Fruit fly (Drosophila melanogaster): ENCODE data around the gene CG7099.
A peak's percentile ranks its signal among the peaks of the same experiment; 100 is the strongest.

The CG7099 gene

dm6 chr2L:13394903-13395302 lies 7.5 kb downstream of the CG7099 start, which contains the start of gene RpL24 (continued):
- TF ChIP-seq Taf1 (GFP tag; IDR thresholded peaks at IDR 0.05): peak; percentile 53; the same call in 1 of the 2 replicates
- TF ChIP-seq Jarid2 (GFP tag; optimal IDR thresholded peaks at IDR 0.05): peak; percentile 80
- no peak for TF ChIP-seq gt (GFP tag; IDR thresholded peaks at IDR 0.05)
- peak; percentile 95 for TF ChIP-seq Asciz (GFP tag; optimal IDR thresholded peaks at IDR 0.05)
- peak; percentile 90 for TF ChIP-seq Rx (GFP tag; IDR thresholded peaks at IDR 0.05)
- peak; percentile 90 for TF ChIP-seq pb (GFP tag; optimal IDR thresholded peaks at IDR 0.05)
- peak; percentile 76; the same call in 1 of the 2 replicates for TF ChIP-seq Ada2b (GFP tag; IDR thresholded peaks at IDR 0.05)
- peak; percentile 85 for TF ChIP-seq CG1603 (tag; optimal IDR thresholded peaks at IDR 0.05)
- peak; percentile 80 for TF ChIP-seq dmrt99B (tag; optimal IDR thresholded peaks at IDR 0.05)
- peak; percentile 90 for TF ChIP-seq CG15011 (GFP tag; optimal IDR thresholded peaks at IDR 0.05)
- no peak for TF ChIP-seq Abd-B (GFP tag; optimal IDR thresholded peaks at IDR 0.05)
- TF ChIP-seq CG7786 (GFP tag; optimal IDR thresholded peaks at IDR 0.05): peak; percentile 56
- TF ChIP-seq tio (GFP tag; optimal IDR thresholded peaks at IDR 0.05): no peak
- TF ChIP-seq CG6654 (GFP tag; optimal IDR thresholded peaks at IDR 0.05): peak; percentile 69
- TF ChIP-seq Rfx (GFP tag; IDR thresholded peaks at IDR 0.05): peak; percentile 94
- peak; percentile 78 for TF ChIP-seq Nf-YC (tag; optimal IDR thresholded peaks at IDR 0.05)
- TF ChIP-seq mam (GFP tag; optimal IDR thresholded peaks at IDR 0.05): peak; percentile 79
- TF ChIP-seq Gsc (GFP tag; IDR thresholded peaks at IDR 0.05): no peak
- peak; percentile 16 for TF ChIP-seq pnt (GFP tag; optimal IDR thresholded peaks at IDR 0.05)
- peak; percentile 68 for TF ChIP-seq crc (GFP tag; optimal IDR thresholded peaks at IDR 0.05)
- peak; percentile 71 for TF ChIP-seq z (GFP tag; IDR thresholded peaks at IDR 0.05)
- no peak for TF ChIP-seq lov (optimal IDR thresholded peaks at IDR 0.05)
- peak; percentile 98 for TF ChIP-seq lov (GFP tag; IDR thresholded peaks at IDR 0.05)
- TF ChIP-seq CG3726 (GFP tag; IDR thresholded peaks at IDR 0.05): peak; percentile 75; the same call in 2 of the 3 replicates
- TF ChIP-seq kay (GFP tag; optimal IDR thresholded peaks at IDR 0.05): peak; percentile 37
- no peak for TF ChIP-seq exex (tag; optimal IDR thresholded peaks at IDR 0.05)
- peak; percentile 91 for TF ChIP-seq PHDP (tag; optimal IDR thresholded peaks at IDR 0.05)
- peak; percentile 78 for TF ChIP-seq Ptx1 (GFP tag; IDR thresholded peaks at IDR 0.05)
- peak; percentile 78 for TF ChIP-seq HLH3B (GFP tag; IDR thresholded peaks at IDR 0.05)
- peak; percentile 64; the same call in 1 of the 2 replicates for TF ChIP-seq CG6272 (GFP tag; IDR thresholded peaks at IDR 0.05)
- peak; percentile 88 for TF ChIP-seq ranshi (GFP tag; IDR thresholded peaks at IDR 0.05)
- TF ChIP-seq CG17186 (GFP tag; optimal IDR thresholded peaks at IDR 0.05): peak; percentile 99
- peak; percentile 70 for TF ChIP-seq CG10321 (GFP tag; IDR thresholded peaks at IDR 0.05)
- peak; percentile 56 for TF ChIP-seq al (GFP tag; IDR thresholded peaks at IDR 0.05)
- TF ChIP-seq NFAT (GFP tag; IDR thresholded peaks at IDR 0.05): peak; percentile 91
- TF ChIP-seq rib (GFP tag; IDR thresholded peaks at IDR 0.05): peak; percentile 84
- TF ChIP-seq Six4 (GFP tag; optimal IDR thresholded peaks at IDR 0.05): peak; percentile 87
- TF ChIP-seq Dref (GFP tag; IDR thresholded peaks at IDR 0.05): peak; percentile 31; the same call in 1 of the 2 replicates
- peak; percentile 96 for TF ChIP-seq BtbVII (GFP tag; optimal IDR thresholded peaks at IDR 0.05)
- peak; percentile 80 for TF ChIP-seq trem (tag; optimal IDR thresholded peaks at IDR 0.05)
- no peak for TF ChIP-seq CG11560 (tag; IDR thresholded peaks at IDR 0.05)
- TF ChIP-seq wdn (GFP tag; IDR thresholded peaks at IDR 0.05): peak; percentile 83
- peak; percentile 85 for TF ChIP-seq CG8359 (GFP tag; optimal IDR thresholded peaks at IDR 0.05; ENCODE audit: borderline replicate concordance)
- TF ChIP-seq slou (GFP tag; optimal IDR thresholded peaks at IDR 0.05): peak; percentile 83
- peak; percentile 58 for TF ChIP-seq Oaz (GFP tag; IDR thresholded peaks at IDR 0.05)
- TF ChIP-seq sr (GFP tag; IDR thresholded peaks at IDR 0.05): peak; percentile 93
- TF ChIP-seq Meics (GFP tag; optimal IDR thresholded peaks at IDR 0.05): peak; percentile 97
- TF ChIP-seq ssp (GFP tag; IDR thresholded peaks at IDR 0.05): peak; percentile 31; the same call in 1 of the 2 replicates
- peak; percentile 88 for TF ChIP-seq kni (GFP tag; optimal IDR thresholded peaks at IDR 0.05)
- TF ChIP-seq CG9215 (GFP tag; IDR thresholded peaks at IDR 0.05): 0 out of 2 replicates have a peak, but pooled peaks have one; percentile 37
- no peak for TF ChIP-seq CG4404 (GFP tag; IDR thresholded peaks at IDR 0.05)
- TF ChIP-seq zfh2 (GFP tag; optimal IDR thresholded peaks at IDR 0.05): peak; percentile 69

All from whole organism, embryonic.